Fruit fly (Drosophila melanogaster) S2 (cell line): Measurements from ENCODE around the gene CG31821.

Source experiments
- CG8478 ChIP-seq: fragments of >200 bp; optimal IDR thresholded peaks from 2 replicates; lab custom pipeline; 2018
- CTCF ChIP-seq, 2 experiments: fragments of >200 bp; optimal IDR thresholded peaks; 2 replicates each; lab custom pipeline; 2018

dm6 chr2L:15852292-15852691, 49.9 kb downstream of the CG31821 start, which contains the start of gene CG13243:
- TF ChIP-seq CG8478 (lab: Kevin White, UChicago) (no peak), CTCF (optimal IDR thresholded peaks at IDR 0.05; lab: Kevin White, UChicago) (no peak)
